Worm (Caenorhabditis elegans): ENCODE measurements around the gene Y62H9A.5.

Y62H9A.5 gene

DNA sequence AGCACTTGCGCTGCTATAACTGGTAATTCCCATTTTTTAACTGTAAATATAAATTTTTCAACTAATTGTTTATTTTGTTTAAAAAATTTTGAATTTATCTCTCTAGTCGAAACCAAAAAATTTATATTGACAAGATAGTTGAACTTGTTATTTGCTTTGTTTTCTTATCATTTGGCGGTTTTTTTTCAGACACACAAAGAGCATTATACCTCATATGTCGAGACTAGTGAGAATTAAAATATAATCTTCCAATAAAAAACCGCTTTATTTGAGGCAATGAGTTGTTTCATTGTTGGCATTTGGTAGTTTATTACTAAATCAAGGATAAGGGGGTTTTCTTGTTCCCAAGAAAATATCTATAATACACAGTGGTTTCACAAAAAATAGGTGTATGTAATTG, 25.5 kb upstream of the Y62H9A.5 start:
- no peak for TF ChIP-seq ztf-16 (tag; optimal IDR thresholded peaks at IDR 0.05)
- no peak for TF ChIP-seq ceh-34 (tag; optimal IDR thresholded peaks at IDR 0.05)
- TF ChIP-seq nhr-11 (tag; optimal IDR thresholded peaks at IDR 0.05), result no peak
- TF ChIP-seq npax-4 (tag; optimal IDR thresholded peaks at IDR 0.05), result no peak
- no peak for TF ChIP-seq lim-6 (tag; optimal IDR thresholded peaks at IDR 0.05)
- TF ChIP-seq elt-4 (tag; optimal IDR thresholded peaks at IDR 0.05), result no peak
- no peak for TF ChIP-seq tbx-2 (tag; optimal IDR thresholded peaks at IDR 0.05)
- TF ChIP-seq unc-42 (tag; optimal IDR thresholded peaks at IDR 0.05), result no peak
- no peak for TF ChIP-seq fkh-6 (tag; optimal IDR thresholded peaks at IDR 0.05)
- TF ChIP-seq ceh-48 (tag; optimal IDR thresholded peaks at IDR 0.05), result no peak
- no peak for TF ChIP-seq gmeb-2 (tag; optimal IDR thresholded peaks at IDR 0.05)
- TF ChIP-seq fax-1 (tag; optimal IDR thresholded peaks at IDR 0.05), result no peak
- no peak for TF ChIP-seq pat-9 (tag; optimal IDR thresholded peaks at IDR 0.05)
- no peak for TF ChIP-seq dmd-4 (tag; optimal IDR thresholded peaks at IDR 0.05; ENCODE audit: borderline replicate concordance)
- TF ChIP-seq eyg-1 (tag; optimal IDR thresholded peaks at IDR 0.05), result no peak
- TF ChIP-seq hlh-8 (tag; optimal IDR thresholded peaks at IDR 0.05), result no peak
- no peak for TF ChIP-seq unc-86 (tag; optimal IDR thresholded peaks at IDR 0.05)

DNA sequence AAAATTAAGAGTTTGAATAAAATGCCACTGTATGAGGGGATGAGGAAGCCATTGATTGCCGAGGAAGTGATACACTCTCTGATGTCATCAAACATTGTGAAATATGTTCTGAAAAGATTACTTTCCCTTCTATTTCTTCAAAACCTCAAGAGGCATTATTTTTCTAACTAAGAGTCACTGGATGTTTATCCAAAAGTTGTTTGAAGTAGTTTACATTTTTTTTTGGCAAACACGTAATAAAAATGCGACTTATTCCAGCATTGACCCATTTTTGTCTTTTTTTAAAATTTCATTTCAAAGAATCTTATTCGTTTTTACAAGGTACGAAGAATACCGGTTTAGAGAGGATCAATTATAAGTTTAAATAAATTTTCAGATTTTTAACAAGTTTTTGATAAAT, 24.6 kb upstream of the Y62H9A.5 start, which contains the start of gene Y62H9A.11:
Gene Y62H9A.11 (minus strand): TSS at position 101 of the 400 bp plus-strand sequence.
- TF ChIP-seq hlh-8 (tag; optimal IDR thresholded peaks at IDR 0.05) (no peak), tbx-2 (tag; optimal IDR thresholded peaks at IDR 0.05) (no peak), unc-86 (tag; optimal IDR thresholded peaks at IDR 0.05) (no peak), ceh-45 (GFP tag; IDR thresholded peaks at IDR 0.05) (no peak), hlh-30 (tag; optimal IDR thresholded peaks at IDR 0.05; ENCODE audit: insufficient read depth) (no peak), che-1 (tag; optimal IDR thresholded peaks at IDR 0.05) (no peak), dmd-4 (tag; optimal IDR thresholded peaks at IDR 0.05; ENCODE audit: borderline replicate concordance) (no peak), ceh-9 (tag; optimal IDR thresholded peaks at IDR 0.05) (no peak), fkh-10 (GFP tag; optimal IDR thresholded peaks at IDR 0.05) (no peak), syd-9 (tag; optimal IDR thresholded peaks at IDR 0.05) (no peak), ttx-3 (tag; optimal IDR thresholded peaks at IDR 0.05) (no peak), ceh-14 (tag; optimal IDR thresholded peaks at IDR 0.05) (no peak), pha-4 (tag; optimal IDR thresholded peaks at IDR 0.05) (no peak)

DNA sequence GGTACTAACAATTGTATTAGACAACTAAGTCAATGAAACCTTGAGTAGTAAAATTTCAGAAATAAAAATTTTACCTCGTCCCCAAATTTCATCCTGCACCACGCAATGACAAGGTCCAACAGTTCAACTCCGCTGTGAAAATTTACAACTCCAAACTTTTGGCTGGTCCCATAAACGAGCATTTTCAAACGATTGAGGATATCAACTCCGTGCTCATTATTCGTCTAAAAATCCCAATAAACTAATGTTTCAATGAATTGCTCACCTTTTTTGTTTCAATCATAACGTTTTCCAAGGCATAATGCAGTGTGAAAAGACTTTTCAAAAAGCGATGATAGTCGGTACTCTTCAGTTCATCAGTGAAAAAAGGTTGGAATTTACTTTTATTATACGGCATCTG, 23.9 kb upstream of the Y62H9A.5 start:
- no peak for TF ChIP-seq nhr-232 (tag; optimal IDR thresholded peaks at IDR 0.05)
- TF ChIP-seq gmeb-2 (tag; optimal IDR thresholded peaks at IDR 0.05), result no peak
- no peak for TF ChIP-seq ceh-22 (tag; optimal IDR thresholded peaks at IDR 0.05)
- TF ChIP-seq madf-2 (tag; optimal IDR thresholded peaks at IDR 0.05), result no peak
- no peak for TF ChIP-seq ceh-14 (tag; optimal IDR thresholded peaks at IDR 0.05)
- no peak for TF ChIP-seq K02D7.2 (tag; optimal IDR thresholded peaks at IDR 0.05)
- TF ChIP-seq fax-1 (tag; optimal IDR thresholded peaks at IDR 0.05), result no peak
- TF ChIP-seq Y22D7AL.16 (tag; optimal IDR thresholded peaks at IDR 0.05), result no peak
- no peak for TF ChIP-seq sox-4 (tag; optimal IDR thresholded peaks at IDR 0.05)
- TF ChIP-seq dve-1 (tag; optimal IDR thresholded peaks at IDR 0.05), result no peak
- no peak for TF ChIP-seq ztf-16 (tag; optimal IDR thresholded peaks at IDR 0.05)
- no peak for TF ChIP-seq unc-55 (GFP tag; optimal IDR thresholded peaks at IDR 0.05)
- no peak for TF ChIP-seq dmd-4 (tag; optimal IDR thresholded peaks at IDR 0.05; ENCODE audit: borderline replicate concordance)

DNA sequence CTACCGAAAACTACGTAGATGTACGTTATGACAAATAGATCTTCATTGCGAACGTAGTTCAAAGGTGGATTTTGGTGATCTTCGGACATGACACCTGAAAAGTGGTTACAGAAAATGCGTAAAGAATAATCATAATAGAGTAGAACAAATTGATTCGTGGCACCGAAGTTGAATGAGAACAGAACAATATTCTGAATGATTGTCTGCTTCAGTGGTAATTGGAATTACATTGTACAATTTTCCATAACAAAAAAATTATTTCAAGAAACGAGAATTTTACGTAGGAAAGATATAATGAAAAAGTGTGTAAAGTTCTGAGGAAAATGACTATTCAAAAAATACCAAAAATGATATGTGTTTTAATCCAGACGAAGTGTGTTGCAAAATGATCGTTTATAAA, 20.0 kb upstream of the Y62H9A.5 start, which contains the start of gene Y62H9A.10:
Gene Y62H9A.10 (minus strand): TSS at position 101 of the 400 bp plus-strand sequence.
- TF ChIP-seq zip-5 (tag; optimal IDR thresholded peaks at IDR 0.05) (no peak), odd-2 (tag; optimal IDR thresholded peaks at IDR 0.05) (no peak), ztf-16 (tag; optimal IDR thresholded peaks at IDR 0.05) (no peak), unc-55 (GFP tag; optimal IDR thresholded peaks at IDR 0.05) (no peak)
